Worm (Caenorhabditis elegans) whole organism, mixed stage, embryonic: ENCODE results near the gene suox-1.
A peak's percentile ranks its signal among the peaks of the same experiment; 100 is the strongest.

ENCODE experiments used
- M03D4.4 ChIP-seq: sonication (generic microtip); optimal IDR thresholded peaks from 2 replicates; lab custom pipeline; 2017; ENCODE audit warnings: mild to moderate bottlenecking, missing genetic modification characterization, missing compliant biosample characterization
- bed-3 ChIP-seq: fragments of 200-800 bp; sonication (Bioruptor generic); optimal IDR thresholded peaks from 3 replicates; lab custom pipeline; 2018; ENCODE audit warnings: mild to moderate bottlenecking, missing genetic modification characterization, moderate library complexity, missing compliant biosample characterization
- blmp-1 ChIP-seq: fragments of 150-350 bp; optimal IDR thresholded peaks from 2 replicates; lab custom pipeline; 2014; ENCODE audit warnings: missing biosample characterization, missing genetic modification characterization
- ceh-39 ChIP-seq: fragments of 150-350 bp; optimal IDR thresholded peaks from 2 replicates; lab custom pipeline; 2014; ENCODE audit warnings: missing biosample characterization, missing genetic modification characterization
- ceh-43 ChIP-seq: fragments of 200-800 bp; sonication (Bioruptor generic); optimal IDR thresholded peaks from 2 replicates; lab custom pipeline; 2018; ENCODE audit warnings: mild to moderate bottlenecking, missing genetic modification characterization, moderate library complexity, missing compliant biosample characterization
- ceh-83 ChIP-seq: fragments of 200-800 bp; sonication (Bioruptor generic); optimal IDR thresholded peaks from 2 replicates; lab custom pipeline; 2018; ENCODE audit warnings: mild to moderate bottlenecking, missing genetic modification characterization, missing compliant biosample characterization
- ces-1 ChIP-seq: fragments of 150-350 bp; optimal IDR thresholded peaks from 2 replicates; lab custom pipeline; 2014; ENCODE audit warnings: missing biosample characterization, missing genetic modification reagents, missing genetic modification characterization
- cnd-1 ChIP-seq: fragments of 200-800 bp; sonication (Bioruptor generic); optimal IDR thresholded peaks from 2 replicates; lab custom pipeline; 2018; ENCODE audit warnings: mild to moderate bottlenecking, missing genetic modification characterization, missing compliant biosample characterization
- drap-1 ChIP-seq: fragments of 200-800 bp; sonication (Bioruptor generic); optimal IDR thresholded peaks from 3 replicates; lab custom pipeline; 2018; ENCODE audit warnings: mild to moderate bottlenecking, missing genetic modification characterization, missing compliant biosample characterization
- elt-1 ChIP-seq: sonication (generic microtip); optimal IDR thresholded peaks from 2 replicates; lab custom pipeline; 2017; ENCODE audit warnings: missing genetic modification characterization, mild to moderate bottlenecking, missing compliant biosample characterization, antibody characterized with exemption, moderate library complexity, borderline replicate concordance; ENCODE audit not compliant: insufficient read depth
- ham-2 ChIP-seq: fragments of 200-800 bp; sonication (Bioruptor generic); optimal IDR thresholded peaks from 2 replicates; lab custom pipeline; 2018; ENCODE audit warnings: mild to moderate bottlenecking, missing genetic modification characterization, missing compliant biosample characterization
- hlh-1 ChIP-seq: fragments of 150-350 bp; optimal IDR thresholded peaks from 2 replicates; lab custom pipeline; 2014; ENCODE audit warnings: missing biosample characterization, missing genetic modification reagents, missing genetic modification characterization
- lin-13 ChIP-seq: fragments of 150-350 bp; optimal IDR thresholded peaks from 2 replicates; lab custom pipeline; 2014; ENCODE audit warnings: missing biosample characterization, missing genetic modification characterization
- lin-32 ChIP-seq: fragments of 200-800 bp; sonication (Bioruptor generic); optimal IDR thresholded peaks from 2 replicates; lab custom pipeline; 2018; ENCODE audit warnings: mild to moderate bottlenecking, missing genetic modification characterization, missing compliant biosample characterization
- mab-5 ChIP-seq: fragments of 150-350 bp; optimal IDR thresholded peaks from 2 replicates; lab custom pipeline; 2014; ENCODE audit warnings: missing biosample characterization, missing genetic modification characterization
- mep-1 ChIP-seq: fragments of 150-350 bp; optimal IDR thresholded peaks from 2 replicates; lab custom pipeline; 2017; ENCODE audit warnings: missing biosample characterization, missing genetic modification reagents, missing genetic modification characterization, inconsistent platforms
- mls-2 ChIP-seq: sonication (generic microtip); optimal IDR thresholded peaks from 2 replicates; lab custom pipeline; 2016; ENCODE audit warnings: mild to moderate bottlenecking, missing genetic modification characterization, moderate library complexity, missing compliant biosample characterization
- nhr-2 ChIP-seq: fragments of 150-350 bp; optimal IDR thresholded peaks from 2 replicates; lab custom pipeline; 2014; ENCODE audit warnings: missing biosample characterization, missing genetic modification characterization
- nhr-28 ChIP-seq: fragments of 150-350 bp; optimal IDR thresholded peaks from 2 replicates; lab custom pipeline; 2014; ENCODE audit warnings: missing biosample characterization, missing genetic modification characterization
- nhr-76 ChIP-seq: sonication (generic microtip); optimal IDR thresholded peaks from 2 replicates; lab custom pipeline; 2017; ENCODE audit warnings: missing biosample characterization, missing genetic modification characterization
- pha-4 ChIP-seq: fragments of 150-350 bp; optimal IDR thresholded peaks from 2 replicates; lab custom pipeline; 2018; ENCODE audit warnings: missing biosample characterization, missing genetic modification reagents, missing genetic modification characterization
- sem-2 ChIP-seq: fragments of 200-800 bp; sonication (Bioruptor generic); optimal IDR thresholded peaks from 2 replicates; lab custom pipeline; 2018; ENCODE audit warnings: mild to moderate bottlenecking, missing genetic modification characterization, missing compliant biosample characterization
- snpc-4 ChIP-seq: fragments of 150-350 bp; optimal IDR thresholded peaks from 2 replicates; lab custom pipeline; 2014; ENCODE audit warnings: missing biosample characterization, missing genetic modification characterization
- sptf-1 ChIP-seq: sonication (generic microtip); optimal IDR thresholded peaks from 2 replicates; lab custom pipeline; 2017; ENCODE audit warnings: mild to moderate bottlenecking, missing genetic modification characterization, moderate library complexity, missing compliant biosample characterization
- tbx-8 ChIP-seq: fragments of 200-800 bp; sonication (Bioruptor generic); optimal IDR thresholded peaks from 2 replicates; lab custom pipeline; 2018; ENCODE audit warnings: mild to moderate bottlenecking, missing genetic modification characterization, moderate library complexity, missing compliant biosample characterization
- unc-120 ChIP-seq: sonication (generic microtip); optimal IDR thresholded peaks from 2 replicates; lab custom pipeline; 2017; ENCODE audit warnings: missing genetic modification characterization, missing compliant biosample characterization; ENCODE audit not compliant: poor library complexity, severe bottlenecking
- unc-39 ChIP-seq: fragments of 150-350 bp; optimal IDR thresholded peaks from 2 replicates; lab custom pipeline; 2014; ENCODE audit warnings: missing biosample characterization, missing genetic modification characterization
- zip-8 ChIP-seq: fragments of 150-350 bp; optimal IDR thresholded peaks from 2 replicates; lab custom pipeline; 2014; ENCODE audit warnings: missing biosample characterization, missing genetic modification characterization
- ztf-11 ChIP-seq: fragments of 150-350 bp; optimal IDR thresholded peaks from 2 replicates; lab custom pipeline; 2014; ENCODE audit warnings: missing biosample characterization, missing genetic modification characterization

suox-1 gene

ce11 chrX:15493322-15493721, 4.0 kb upstream of the suox-1 start, which contains the start of gene gob-1:
Gene gob-1 (plus strand): TSS chrX:15493602.
- TF ChIP-seq ceh-83 (no peak), drap-1 (GFP tag; lab: Kevin White, UChicago) (no peak), ceh-39 (tag; lab: Kevin White, UChicago) (no peak), mls-2 (tag; lab: Kevin White, UChicago) (no peak), unc-39 (tag; lab: Kevin White, UChicago) (no peak), pha-4 (tag; lab: Kevin White, UChicago) (no peak), mep-1 (tag; lab: Kevin White, UChicago) (no peak), sem-2 (GFP tag; lab: Kevin White, UChicago) (no peak), sptf-1 (no peak)
- TF ChIP-seq, all 35 proteins: peak for 0

- TF ChIP-seq mab-5 (tag; lab: Kevin White, UChicago) (no peak), nhr-2 (tag; lab: Kevin White, UChicago) (no peak), ham-2 (GFP tag; lab: Kevin White, UChicago) (no peak), cnd-1 (tag; lab: Kevin White, UChicago) (no peak), M03D4.4 (no peak), ztf-11 (tag; lab: Kevin White, UChicago) (no peak), mep-1 (tag; lab: Kevin White, UChicago) (no peak), snpc-4 (tag; lab: Kevin White, UChicago) (no peak), nhr-76 (tag; lab: Kevin White, UChicago) (no peak), lin-32 (no peak), tbx-8 (no peak), elt-1 (tag; lab: Kevin White, UChicago) (no peak), hlh-1 (tag; lab: Kevin White, UChicago) (no peak), sptf-1 (no peak), blmp-1 (tag; lab: Kevin White, UChicago) (no peak), ceh-39 (tag; lab: Kevin White, UChicago) (no peak), nhr-28 (tag; lab: Kevin White, UChicago) (no peak)
These were observed 3.2 kb upstream of the suox-1 start for ce11 chrX:15494154-15494553.

ce11 chrX:15502455-15503174, 5.3 kb downstream of the suox-1 start, which contains the start of gene H13N06.7:
Gene H13N06.7 (plus strand): TSS chrX:15503124.
- TF ChIP-seq pha-4 (tag; lab: Kevin White, UChicago) (no peak), sptf-1 (no peak), blmp-1 (tag; lab: Kevin White, UChicago) (no peak), zip-8 (tag; lab: Kevin White, UChicago) (no peak), bed-3 (no peak), unc-120 (tag; lab: Kevin White, UChicago) (no peak), ham-2 (GFP tag; lab: Kevin White, UChicago) (no peak), drap-1 (GFP tag; lab: Kevin White, UChicago) (no peak), M03D4.4 (no peak), lin-13 (tag; lab: Kevin White, UChicago) (no peak), snpc-4 (tag; lab: Kevin White, UChicago) (no peak), ceh-83 (no peak), nhr-76 (tag; lab: Kevin White, UChicago) (no peak), sem-2 (GFP tag; lab: Kevin White, UChicago) (no peak), ces-1 (GFP tag; lab: Kevin White, UChicago) (no peak), ceh-43 (no peak), nhr-2 (tag; lab: Kevin White, UChicago) (no peak)

ce11 chrX:15504795-15505194, 7.4 kb downstream of the suox-1 start, which contains the start of gene tbh-1:
Gene tbh-1 (minus strand): TSS chrX:15504895.
- TF ChIP-seq tbx-8 (no peak), zip-8 (tag; lab: Kevin White, UChicago) (no peak), elt-1 (tag; lab: Kevin White, UChicago) (no peak)

- no peak for TF ChIP-seq mab-5 (tag; lab: Kevin White, UChicago)
- TF ChIP-seq lin-13 (tag; lab: Kevin White, UChicago), result peak; percentile 36
- TF ChIP-seq pha-4 (tag; lab: Kevin White, UChicago), result peak; percentile 74
- TF ChIP-seq ham-2 (GFP tag; lab: Kevin White, UChicago), result no peak
- no peak for TF ChIP-seq sptf-1
- TF ChIP-seq mep-1 (tag; lab: Kevin White, UChicago), result peak; percentile 62
- TF ChIP-seq unc-39 (tag; lab: Kevin White, UChicago), result no peak
- TF ChIP-seq nhr-2 (tag; lab: Kevin White, UChicago), result peak; percentile 12
- peak; percentile 34 for TF ChIP-seq hlh-1 (tag; lab: Kevin White, UChicago)
- peak; percentile 47 for TF ChIP-seq unc-120 (tag; lab: Kevin White, UChicago)
- peak; percentile 80 for TF ChIP-seq cnd-1 (tag; lab: Kevin White, UChicago)
- no peak for TF ChIP-seq lin-32
- peak; percentile 1 for TF ChIP-seq ceh-83
- peak; percentile 10 for TF ChIP-seq elt-1 (tag; lab: Kevin White, UChicago)
- TF ChIP-seq ceh-39 (tag; lab: Kevin White, UChicago), result peak; percentile 6
- TF ChIP-seq blmp-1 (tag; lab: Kevin White, UChicago), result no peak
- TF ChIP-seq M03D4.4, result no peak
- TF ChIP-seq ztf-11 (tag; lab: Kevin White, UChicago), result peak; percentile 1
- no peak for TF ChIP-seq sem-2 (GFP tag; lab: Kevin White, UChicago)
These were observed 10.5 kb downstream of the suox-1 start, which contains the start of gene zipt-7.2 for ce11 chrX:15507830-15508347. Gene zipt-7.2 (minus strand): TSS chrX:15507880.
